Worm (Caenorhabditis elegans): ENCODE measurements around the gene F22F7.11.

The F22F7.11 gene

DNA sequence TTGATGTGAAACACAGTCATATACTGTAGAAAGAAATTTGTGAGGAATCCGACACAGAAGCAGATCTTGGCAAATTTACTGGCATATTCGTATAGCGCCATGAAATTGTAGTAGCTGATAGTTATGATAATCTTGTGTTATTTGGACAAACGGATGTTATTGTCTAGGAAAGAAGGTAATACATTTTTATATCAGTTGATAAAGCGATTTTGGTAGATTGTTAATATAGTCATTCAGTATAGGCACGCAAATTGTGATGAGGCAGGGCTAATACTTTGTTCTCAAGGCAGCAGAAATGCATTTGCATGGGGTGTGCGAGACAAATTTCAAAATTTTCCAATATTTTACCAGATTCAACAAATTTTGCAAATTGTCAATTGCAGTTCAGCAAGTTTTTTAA lies 26.4 kb downstream of the F22F7.11 start, which contains the start of gene str-52:
str-52 (minus strand) TSS at position 101 of the 400 bp plus-strand sequence.
- no peak for TF ChIP-seq him-1 (tag; optimal IDR thresholded peaks at IDR 0.05)
- no peak for TF ChIP-seq dao-5 (tag; optimal IDR thresholded peaks at IDR 0.05)
- no peak for TF ChIP-seq W03F9.2 (tag; optimal IDR thresholded peaks at IDR 0.05)

ce11 chrV:2146795-2147194 lies 27.2 kb downstream of the F22F7.11 start, which contains the start of gene srbc-20:
Gene srbc-20, plus strand, starts transcription at chrV:2147095.
- TF ChIP-seq W03F9.2 (tag; optimal IDR thresholded peaks at IDR 0.05) (no peak), dao-5 (tag; optimal IDR thresholded peaks at IDR 0.05) (no peak), him-1 (tag; optimal IDR thresholded peaks at IDR 0.05) (no peak)

ce11 chrV:2149432-2149831 lies 29.8 kb downstream of the F22F7.11 start, which contains the start of gene C45H4.21:
Gene C45H4.21, minus strand, starts transcription at chrV:2149532.
- no peak for TF ChIP-seq him-1 (tag; optimal IDR thresholded peaks at IDR 0.05)

- TF ChIP-seq him-1 (tag; optimal IDR thresholded peaks at IDR 0.05) (no peak), dao-5 (tag; optimal IDR thresholded peaks at IDR 0.05) (no peak), W03F9.2 (tag; optimal IDR thresholded peaks at IDR 0.05) (no peak)
Measured at ce11 chrV:2150876-2151275, 31.2 kb downstream of the F22F7.11 start, which contains the start of gene C45H4.13. Gene C45H4.13, minus strand, starts transcription at chrV:2150976.

- TF ChIP-seq him-1 (tag; optimal IDR thresholded peaks at IDR 0.05) (no peak), dao-5 (tag; optimal IDR thresholded peaks at IDR 0.05) (no peak), W03F9.2 (tag; optimal IDR thresholded peaks at IDR 0.05) (no peak)
Measured at ce11 chrV:2151458-2151857, 31.8 kb downstream of the F22F7.11 start, which contains the start of gene srbc-24. Gene srbc-24, plus strand, starts transcription at chrV:2151758.

DNA sequence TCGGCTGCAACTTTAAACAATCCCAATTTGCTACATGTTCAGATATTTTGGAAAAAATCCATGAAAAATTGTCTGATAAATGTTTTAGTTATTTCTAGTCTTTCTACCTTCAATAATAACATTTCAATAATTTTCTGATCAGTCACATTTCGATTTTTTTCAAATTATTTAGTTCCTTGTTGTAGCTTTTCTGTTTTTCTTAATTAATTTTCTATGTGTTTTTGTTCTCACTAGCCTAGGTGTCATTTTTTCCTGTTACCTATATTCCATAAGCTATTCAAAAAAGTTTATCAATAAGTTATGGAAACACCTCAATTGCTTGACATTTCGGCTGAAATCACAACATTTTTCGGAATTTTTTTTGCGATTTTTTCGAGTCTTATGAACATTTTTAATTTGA lies 33.6 kb downstream of the F22F7.11 start, which contains the start of gene srbc-23:
srbc-23 (plus strand) TSS at position 301 of the 400 bp plus-strand sequence.
- no peak for TF ChIP-seq dao-5 (tag; optimal IDR thresholded peaks at IDR 0.05)
- TF ChIP-seq W03F9.2 (tag; optimal IDR thresholded peaks at IDR 0.05): no peak
- no peak for TF ChIP-seq him-1 (tag; optimal IDR thresholded peaks at IDR 0.05)

DNA sequence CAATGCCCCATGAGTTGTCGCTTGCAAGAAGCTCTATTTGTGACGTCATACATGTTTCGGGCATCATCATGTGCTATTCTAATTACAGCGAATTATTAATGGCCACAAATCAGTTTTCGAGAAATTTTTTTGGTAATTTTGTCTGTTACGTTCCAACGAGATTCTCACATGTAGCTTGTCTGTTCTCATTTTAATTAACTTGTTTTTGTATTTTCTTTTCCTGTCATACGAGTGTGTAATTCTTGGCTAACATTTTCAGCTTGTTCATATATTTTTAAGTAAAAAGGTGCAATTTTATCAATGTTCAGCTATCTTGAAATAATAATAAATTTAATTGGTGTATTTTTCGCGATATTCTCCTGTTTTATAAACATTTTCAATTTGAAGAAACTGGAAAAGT lies 35.6 kb downstream of the F22F7.11 start, which contains the start of gene srbc-21:
srbc-21 (plus strand) TSS at position 301 of the 400 bp plus-strand sequence.
- TF ChIP-seq W03F9.2 (tag; optimal IDR thresholded peaks at IDR 0.05): no peak
- TF ChIP-seq dao-5 (tag; optimal IDR thresholded peaks at IDR 0.05): no peak
- TF ChIP-seq him-1 (tag; optimal IDR thresholded peaks at IDR 0.05): no peak

DNA sequence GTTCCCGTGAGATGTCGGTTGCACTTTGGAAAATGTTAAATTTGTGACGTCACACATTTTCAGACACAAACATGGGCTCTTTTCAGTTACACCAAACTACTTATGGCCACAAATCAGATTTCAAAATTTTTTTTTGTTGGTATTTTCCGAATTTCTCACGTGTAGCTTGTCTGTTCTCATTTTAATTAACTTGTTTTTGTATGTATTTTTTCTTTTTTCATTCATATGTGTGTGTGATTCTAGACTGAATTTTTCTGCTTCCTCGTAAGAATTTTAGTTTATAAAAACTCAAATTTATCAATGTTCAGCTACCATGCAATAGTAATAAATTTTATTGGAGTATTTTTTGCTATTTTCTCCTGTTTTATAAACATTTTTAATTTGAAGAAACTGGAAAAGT lies 37.2 kb downstream of the F22F7.11 start, which contains the start of gene srbc-22:
srbc-22 (plus strand) TSS at position 301 of the 400 bp plus-strand sequence.
- TF ChIP-seq him-1 (tag; optimal IDR thresholded peaks at IDR 0.05) (no peak), W03F9.2 (tag; optimal IDR thresholded peaks at IDR 0.05) (no peak), dao-5 (tag; optimal IDR thresholded peaks at IDR 0.05) (no peak)

DNA sequence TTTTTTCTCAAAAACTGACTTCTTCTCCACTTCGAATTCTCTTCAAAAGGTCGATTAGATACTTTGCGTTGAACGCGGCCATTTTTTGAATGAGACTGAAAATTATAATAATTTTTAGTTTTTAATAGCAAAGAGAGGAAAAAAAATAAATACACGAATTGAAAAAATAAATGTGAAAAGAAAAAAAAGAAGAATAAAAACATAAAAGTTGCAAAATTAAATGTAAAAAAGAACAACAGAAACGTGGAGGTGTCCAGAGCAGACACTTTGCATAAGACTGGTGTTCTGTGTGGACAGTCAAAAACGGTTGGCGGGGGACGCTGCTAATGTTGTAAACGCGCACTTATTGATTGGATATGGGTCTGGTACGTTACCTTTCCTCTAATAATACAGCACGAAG lies 39.7 kb downstream of the F22F7.11 start, which contains the start of gene C45H4.14:
C45H4.14 (minus strand) TSS at position 101 of the 400 bp plus-strand sequence.
- no peak for TF ChIP-seq dao-5 (tag; optimal IDR thresholded peaks at IDR 0.05)
- no peak for TF ChIP-seq W03F9.2 (tag; optimal IDR thresholded peaks at IDR 0.05)
- no peak for TF ChIP-seq him-1 (tag; optimal IDR thresholded peaks at IDR 0.05)

DNA sequence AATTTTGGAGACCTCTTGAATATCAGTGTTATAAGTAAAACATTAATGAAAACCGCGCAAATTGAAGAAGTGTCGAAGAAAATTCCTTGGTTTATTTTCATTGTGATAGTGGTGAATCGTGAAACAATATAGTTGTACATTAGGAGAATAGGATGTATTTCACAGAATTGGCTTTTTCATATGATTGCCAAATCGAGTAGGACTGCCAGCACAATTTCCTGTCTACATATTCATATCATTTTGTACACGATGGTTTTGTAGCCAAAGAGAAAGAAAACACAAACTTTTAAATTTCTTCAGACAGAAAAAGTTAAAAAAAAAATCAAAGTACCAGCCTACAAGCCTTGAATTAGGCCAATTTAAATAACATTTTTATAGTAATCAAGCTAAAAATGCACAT lies 44.1 kb downstream of the F22F7.11 start, which contains the start of gene str-255:
str-255 (minus strand) TSS at position 101 of the 400 bp plus-strand sequence.
- TF ChIP-seq dao-5 (tag; optimal IDR thresholded peaks at IDR 0.05) (no peak), him-1 (tag; optimal IDR thresholded peaks at IDR 0.05) (no peak), W03F9.2 (tag; optimal IDR thresholded peaks at IDR 0.05) (no peak)

DNA sequence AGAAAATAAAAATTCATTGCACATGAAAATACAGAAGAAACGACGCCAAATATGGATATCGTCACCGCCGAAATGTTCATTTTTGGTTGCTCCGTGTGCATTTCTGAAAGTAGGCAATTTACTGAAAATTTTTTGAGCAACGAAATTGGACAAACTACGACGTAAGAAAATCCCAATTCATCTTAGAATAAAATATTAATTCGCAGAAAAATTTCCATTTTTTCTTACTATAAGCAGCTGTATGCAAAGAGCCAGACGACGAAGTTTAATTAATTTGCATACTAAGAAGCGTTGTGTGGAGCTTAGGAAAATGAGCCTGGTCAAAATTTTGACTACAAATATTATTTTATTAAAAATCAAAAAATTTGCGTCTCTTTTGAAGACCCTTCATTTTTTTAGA lies 47.0 kb downstream of the F22F7.11 start, which contains the start of gene srbc-19:
srbc-19 (minus strand) TSS at position 101 of the 400 bp plus-strand sequence.
- TF ChIP-seq him-1 (tag; optimal IDR thresholded peaks at IDR 0.05): no peak
- no peak for TF ChIP-seq dao-5 (tag; optimal IDR thresholded peaks at IDR 0.05)
